Worm (Caenorhabditis elegans) whole organism, young adult: ENCODE measurements around the gene dct-1.

Source experiments
- B0336.3 ChIP-seq: fragments of 200-800 bp; sonication (Bioruptor generic); IDR thresholded peaks from 2 replicates; pipeline ENCODE4 v1.3.6; 2022; ENCODE audit warnings: missing genetic modification characterization, missing compliant biosample characterization
- C06A6.2 ChIP-seq: fragments of 200-800 bp; sonication (Bioruptor generic); conservative IDR thresholded peaks from 2 replicates; pipeline ENCODE4 v1.3.6; 2022; ENCODE audit warnings: missing genetic modification characterization, missing compliant biosample characterization
- F10E7.11 ChIP-seq: sonication (generic microtip); optimal IDR thresholded peaks from 2 replicates; lab custom pipeline; 2017; ENCODE audit warnings: mild to moderate bottlenecking, missing genetic modification characterization, moderate library complexity, missing compliant biosample characterization
- F52B5.7 ChIP-seq: sonication (generic microtip); optimal IDR thresholded peaks from 2 replicates; lab custom pipeline; 2016; ENCODE audit warnings: mild to moderate bottlenecking, missing genetic modification characterization, missing compliant biosample characterization
- F57A8.1 ChIP-seq: fragments of 200-800 bp; sonication (Bioruptor generic); optimal IDR thresholded peaks from 2 replicates; lab custom pipeline; 2018; ENCODE audit warnings: mild to moderate bottlenecking, missing genetic modification characterization, moderate library complexity, missing compliant biosample characterization
- Y53F4B.3 ChIP-seq: fragments of 200-800 bp; sonication (Bioruptor generic); IDR thresholded peaks from 2 replicates; pipeline ENCODE4 v1.3.6; 2022; ENCODE audit warnings: missing genetic modification reagents, missing genetic modification characterization, missing compliant biosample characterization
- Y53G8AR.9 ChIP-seq: fragments of 200-800 bp; sonication (Bioruptor generic); conservative IDR thresholded peaks from 2 replicates; pipeline ENCODE4 v1.3.6; 2022; ENCODE audit warnings: missing genetic modification reagents, missing genetic modification characterization, missing compliant biosample characterization
- Y67H2A.10 ChIP-seq: fragments of 200-800 bp; sonication (Bioruptor generic); conservative IDR thresholded peaks from 2 replicates; pipeline ENCODE4 v1.3.6; 2022; ENCODE audit warnings: missing genetic modification reagents, missing genetic modification characterization, missing compliant biosample characterization
- Y95B8A.8 ChIP-seq: fragments of 200-800 bp; sonication (Bioruptor generic); IDR thresholded peaks from 2 replicates; pipeline ENCODE4 v1.3.6; 2022; ENCODE audit warnings: missing genetic modification reagents, missing genetic modification characterization, missing compliant biosample characterization
- ZK185.1 ChIP-seq: sonication (generic microtip); optimal IDR thresholded peaks from 2 replicates; lab custom pipeline; 2016; ENCODE audit warnings: mild to moderate bottlenecking, missing genetic modification characterization, missing compliant biosample characterization; ENCODE audit not compliant: poor library complexity, severe bottlenecking
- atf-7 ChIP-seq: sonication (generic microtip); optimal IDR thresholded peaks from 2 replicates; lab custom pipeline; 2017; ENCODE audit warnings: mild to moderate bottlenecking, missing genetic modification characterization, missing compliant biosample characterization
- attf-5 ChIP-seq: fragments of 200-800 bp; sonication (Bioruptor generic); optimal IDR thresholded peaks from 2 replicates; lab custom pipeline; 2018; ENCODE audit warnings: mild to moderate bottlenecking, missing genetic modification characterization, missing compliant biosample characterization
- cebp-1 ChIP-seq, 2 experiments: fragments of 200-800 bp in 1 of 2; sonication (Bioruptor generic) in 1 of 2; sonication (generic microtip) in 1 of 2; IDR thresholded peaks in 1 of 2; optimal IDR thresholded peaks in 1 of 2; 2 replicates each; pipeline versions ENCODE4 v1.3.6 to Lab custom; 2017 to 2022; ENCODE audit warnings: missing compliant biosample characterization in 2 of 2, missing genetic modification characterization in 2 of 2, mild to moderate bottlenecking in 1 of 2, missing genetic modification reagents in 1 of 2, moderate library complexity in 1 of 2
- ceh-27 ChIP-seq: fragments of 200-800 bp; sonication (Bioruptor generic); optimal IDR thresholded peaks from 2 replicates; lab custom pipeline; 2018; ENCODE audit warnings: mild to moderate bottlenecking, missing genetic modification characterization, moderate library complexity, missing compliant biosample characterization
- chd-7 ChIP-seq: sonication (generic microtip); optimal IDR thresholded peaks from 2 replicates; lab custom pipeline; 2016; ENCODE audit warnings: mild to moderate bottlenecking, missing genetic modification characterization, moderate library complexity, missing compliant biosample characterization
- efl-1 ChIP-seq: fragments of 150-350 bp; optimal IDR thresholded peaks from 2 replicates; lab custom pipeline; 2014; ENCODE audit warnings: missing biosample characterization, missing genetic modification reagents, missing genetic modification characterization
- egl-18 ChIP-seq: fragments of 200-800 bp; sonication (Bioruptor generic); IDR thresholded peaks from 2 replicates; pipeline ENCODE4 v1.3.6; 2022; ENCODE audit warnings: missing genetic modification reagents, missing genetic modification characterization, missing compliant biosample characterization
- egl-44 ChIP-seq: fragments of 200-800 bp; sonication (Bioruptor generic); IDR thresholded peaks from 2 replicates; pipeline ENCODE4 v1.3.6; 2022; ENCODE audit warnings: missing genetic modification reagents, missing genetic modification characterization, missing compliant biosample characterization
- ekl-4 ChIP-seq: fragments of 200-800 bp; sonication (Bioruptor generic); IDR thresholded peaks from 2 replicates; pipeline ENCODE4 v1.3.6; 2022; ENCODE audit warnings: missing genetic modification reagents, missing genetic modification characterization, missing compliant biosample characterization
- ets-4 ChIP-seq: fragments of 200-800 bp; sonication (Bioruptor generic); optimal IDR thresholded peaks from 2 replicates; lab custom pipeline; 2018; ENCODE audit warnings: mild to moderate bottlenecking, missing genetic modification characterization, missing compliant biosample characterization
- gei-17 ChIP-seq: fragments of 200-800 bp; sonication (Bioruptor generic); optimal IDR thresholded peaks from 2 replicates; lab custom pipeline; 2018; ENCODE audit warnings: mild to moderate bottlenecking, missing genetic modification characterization, missing compliant biosample characterization
- hlh-12 ChIP-seq: sonication (generic microtip); optimal IDR thresholded peaks from 2 replicates; lab custom pipeline; 2016; ENCODE audit warnings: missing genetic modification characterization, missing compliant biosample characterization
- hlh-26 ChIP-seq: fragments of 200-800 bp; sonication (Bioruptor generic); conservative IDR thresholded peaks from 2 replicates; pipeline ENCODE4 v1.3.6; 2022; ENCODE audit warnings: missing genetic modification reagents, missing genetic modification characterization, missing compliant biosample characterization
- hmg-1.2 ChIP-seq: fragments of 200-800 bp; sonication (Bioruptor generic); IDR thresholded peaks from 2 replicates; pipeline ENCODE4 v1.3.6; 2022; ENCODE audit warnings: missing genetic modification reagents, missing genetic modification characterization, missing compliant biosample characterization
- let-526 ChIP-seq: fragments of 200-800 bp; sonication (Bioruptor generic); IDR thresholded peaks from 2 replicates; pipeline ENCODE4 v1.3.6; 2022; ENCODE audit warnings: missing genetic modification reagents, missing genetic modification characterization, missing compliant biosample characterization
- lin-26 ChIP-seq: fragments of 200-800 bp; sonication (Bioruptor generic); IDR thresholded peaks from 2 replicates; pipeline ENCODE4 v1.3.6; 2022; ENCODE audit warnings: missing genetic modification reagents, missing genetic modification characterization, missing compliant biosample characterization
- lin-35 ChIP-seq, 3 experiments: fragments of 150-350 bp in 2 of 3; sonication (generic microtip) in 1 of 3; optimal IDR thresholded peaks; 2 replicates each; lab custom pipeline; 2014 to 2018; ENCODE audit warnings: missing biosample characterization in 3 of 3, missing genetic modification characterization in 3 of 3, missing genetic modification reagents in 3 of 3
- madf-10 ChIP-seq: sonication (generic microtip); optimal IDR thresholded peaks from 2 replicates; lab custom pipeline; 2016; ENCODE audit warnings: mild to moderate bottlenecking, missing genetic modification characterization, missing compliant biosample characterization
- mcd-1 ChIP-seq: fragments of 200-800 bp; sonication (Bioruptor generic); IDR thresholded peaks from 2 replicates; pipeline ENCODE4 v1.3.6; 2022; ENCODE audit warnings: missing genetic modification reagents, missing genetic modification characterization, missing compliant biosample characterization
- nfya-1 ChIP-seq: sonication (generic microtip); optimal IDR thresholded peaks from 2 replicates; lab custom pipeline; 2017; ENCODE audit warnings: antibody characterized with exemption, missing compliant biosample characterization, missing genetic modification characterization, borderline replicate concordance; ENCODE audit not compliant: insufficient read depth
- nfyb-1 ChIP-seq: fragments of 200-800 bp; sonication (Bioruptor generic); IDR thresholded peaks from 2 replicates; pipeline ENCODE4 v1.3.6; 2022; ENCODE audit warnings: missing genetic modification reagents, missing genetic modification characterization, missing compliant biosample characterization
- nhr-120 ChIP-seq: fragments of 200-800 bp; sonication (Bioruptor generic); IDR thresholded peaks from 2 replicates; pipeline ENCODE4 v1.3.6; 2022; ENCODE audit warnings: missing genetic modification characterization, missing compliant biosample characterization
- nhr-80 ChIP-seq: sonication (generic microtip); optimal IDR thresholded peaks from 2 replicates; lab custom pipeline; 2016; ENCODE audit warnings: missing genetic modification characterization, missing compliant biosample characterization
- nhr-90 ChIP-seq: sonication (generic microtip); optimal IDR thresholded peaks from 2 replicates; lab custom pipeline; 2016; ENCODE audit warnings: missing genotype, mild to moderate bottlenecking, missing genetic modification characterization, missing compliant biosample characterization
- pbrm-1 ChIP-seq: fragments of 200-800 bp; sonication (Bioruptor generic); IDR thresholded peaks from 2 replicates; pipeline ENCODE4 v1.3.6; 2022; ENCODE audit warnings: missing genetic modification reagents, missing genetic modification characterization, missing compliant biosample characterization
- rcor-1 ChIP-seq: fragments of 200-800 bp; sonication (Bioruptor generic); IDR thresholded peaks from 2 replicates; pipeline ENCODE4 v1.3.6; 2022; ENCODE audit warnings: missing genetic modification reagents, missing genetic modification characterization, missing compliant biosample characterization
- repo-1 ChIP-seq: sonication (generic microtip); optimal IDR thresholded peaks from 2 replicates; lab custom pipeline; 2017; ENCODE audit warnings: mild to moderate bottlenecking, missing genetic modification characterization, missing compliant biosample characterization
- sdz-38 ChIP-seq: sonication (generic microtip); optimal IDR thresholded peaks from 2 replicates; lab custom pipeline; 2016; ENCODE audit warnings: missing genotype, missing genetic modification characterization, missing compliant biosample characterization
- snpc-1.3 ChIP-seq: sonication (generic microtip); optimal IDR thresholded peaks from 2 replicates; lab custom pipeline; 2017; ENCODE audit warnings: missing genetic modification characterization, mild to moderate bottlenecking, missing compliant biosample characterization, antibody characterized with exemption, moderate library complexity, missing genotype, missing genetic modification reagents; ENCODE audit not compliant: insufficient read depth
- snpc-4 ChIP-seq, 5 experiments: fragments of 150-350 bp in 1 of 5; sonication (generic microtip) in 4 of 5; optimal IDR thresholded peaks; 2 replicates each; lab custom pipeline; 2014 to 2018; ENCODE audit warnings: missing genetic modification characterization in 5 of 5, missing biosample characterization in 3 of 5, antibody characterized with exemption in 2 of 5, mild to moderate bottlenecking in 2 of 5, missing compliant biosample characterization in 2 of 5, missing genotype in 2 of 5, moderate library complexity in 2 of 5, missing genetic modification reagents in 1 of 5
- sptf-2 ChIP-seq: fragments of 200-800 bp; sonication (Bioruptor generic); optimal IDR thresholded peaks from 2 replicates; lab custom pipeline; 2018; ENCODE audit warnings: mild to moderate bottlenecking, missing genetic modification characterization, missing compliant biosample characterization
- tlf-1 ChIP-seq: fragments of 200-800 bp; sonication (Bioruptor generic); optimal IDR thresholded peaks from 2 replicates; lab custom pipeline; 2018; ENCODE audit warnings: mild to moderate bottlenecking, missing genetic modification characterization, missing compliant biosample characterization
- unc-130 ChIP-seq: sonication (generic microtip); optimal IDR thresholded peaks from 2 replicates; lab custom pipeline; 2016; ENCODE audit warnings: missing genetic modification reagents, missing genetic modification characterization, missing compliant biosample characterization
- zim-3 ChIP-seq: sonication (generic microtip); optimal IDR thresholded peaks from 2 replicates; lab custom pipeline; 2017; ENCODE audit warnings: mild to moderate bottlenecking, missing genetic modification characterization, moderate library complexity, missing compliant biosample characterization
- ztf-18 ChIP-seq: sonication (generic microtip); optimal IDR thresholded peaks from 2 replicates; lab custom pipeline; 2016; ENCODE audit warnings: missing genotype, mild to moderate bottlenecking, missing genetic modification characterization, missing compliant biosample characterization
- ztf-22 ChIP-seq: fragments of 200-800 bp; sonication (Bioruptor generic); optimal IDR thresholded peaks from 2 replicates; lab custom pipeline; 2018; ENCODE audit warnings: mild to moderate bottlenecking, missing genetic modification characterization, moderate library complexity, missing compliant biosample characterization
- ztf-25 ChIP-seq: fragments of 200-800 bp; sonication (Bioruptor generic); IDR thresholded peaks from 2 replicates; pipeline ENCODE4 v1.3.6; 2022; ENCODE audit warnings: missing genetic modification reagents, missing genetic modification characterization, missing compliant biosample characterization

Gene dct-1

DNA sequence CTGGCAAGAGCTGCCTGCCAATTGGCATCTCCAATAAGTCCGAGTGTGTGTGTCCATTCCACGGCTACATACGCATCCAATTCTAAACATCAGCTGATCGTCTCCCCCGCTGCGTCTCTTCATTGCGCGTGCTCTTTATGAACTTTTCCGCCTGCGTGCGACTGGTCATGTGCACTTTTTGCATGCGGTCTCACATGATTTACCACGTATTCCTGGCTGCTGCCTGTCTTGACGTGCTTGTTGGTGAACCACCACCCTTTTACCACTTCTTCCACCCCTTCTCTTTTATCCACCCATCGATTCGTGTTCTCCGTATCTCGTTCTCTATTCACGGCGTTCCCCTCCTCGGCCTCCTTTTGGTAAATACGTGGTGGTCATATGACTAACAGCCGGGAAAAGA lies 2.6 kb upstream of the dct-1 start:
- peak; percentile 77; the same call in 1 of the 2 replicates for TF ChIP-seq rcor-1 (GFP tag; lab: Robert Waterston, UW)
- TF ChIP-seq F52B5.7 (tag; lab: Kevin White, UChicago), result peak; percentile 51
- peak; percentile 48 for TF ChIP-seq nhr-90 (tag; lab: Kevin White, UChicago)
- TF ChIP-seq nfyb-1 (GFP tag; lab: Robert Waterston, UW), result peak; percentile 91
- peak; percentile 45 for TF ChIP-seq repo-1 (tag; lab: Kevin White, UChicago)
- peak; percentile 29 for TF ChIP-seq tlf-1 (GFP tag; lab: Kevin White, UChicago)
- TF ChIP-seq atf-7 (tag; lab: Kevin White, UChicago), result peak; percentile 89
- TF ChIP-seq pbrm-1 (GFP tag; lab: Robert Waterston, UW), result peak; percentile 74
- no peak for TF ChIP-seq snpc-4 (GFP tag; optimal IDR thresholded peaks at IDR 0.05; lab: Kevin White, UChicago)
- TF ChIP-seq snpc-4 (tag; optimal IDR thresholded peaks at IDR 0.05; lab: Kevin White, UChicago), result peak in 1 of 4 experiments; percentile 61
- TF ChIP-seq unc-130 (GFP tag; lab: Kevin White, UChicago), result no peak
- TF ChIP-seq F10E7.11 (tag; lab: Kevin White, UChicago), result no peak
- peak; percentile 83 for TF ChIP-seq attf-5 (GFP tag; lab: Kevin White, UChicago)
- TF ChIP-seq lin-35 (GFP tag; optimal IDR thresholded peaks at IDR 0.05; lab: Kevin White, UChicago), result peak in 1 of 3 experiments; percentile 29
- TF ChIP-seq ets-4 (GFP tag; lab: Kevin White, UChicago), result peak; percentile 56
- TF ChIP-seq Y53F4B.3 (GFP tag; lab: Robert Waterston, UW), result no peak
- TF ChIP-seq chd-7, result peak; percentile 91
- TF ChIP-seq snpc-1.3 (tag; lab: Kevin White, UChicago), result no peak
- peak; percentile 64 for TF ChIP-seq nhr-80
- peak; percentile 72; the same call in 1 of the 2 replicates for TF ChIP-seq lin-26
- no peak for TF ChIP-seq zim-3 (tag; lab: Kevin White, UChicago)
- TF ChIP-seq sptf-2 (GFP tag; lab: Kevin White, UChicago), result no peak
- TF ChIP-seq ekl-4, result peak; percentile 88
- 0 out of 2 replicates have a peak, but pooled peaks have one; percentile 49 for TF ChIP-seq Y53G8AR.9 (GFP tag; lab: Robert Waterston, UW)
- peak; percentile 57 for TF ChIP-seq ztf-22 (GFP tag; lab: Kevin White, UChicago)
- TF ChIP-seq C06A6.2, result peak; percentile 71; the same call in 1 of the 2 replicates
- no peak for TF ChIP-seq cebp-1 (GFP tag; IDR thresholded peaks at IDR 0.05; lab: Robert Waterston, UW)
- TF ChIP-seq cebp-1 (tag; optimal IDR thresholded peaks at IDR 0.05; lab: Kevin White, UChicago), result peak; percentile 89
- no peak for TF ChIP-seq F57A8.1
- peak; percentile 80 for TF ChIP-seq ceh-27
- TF ChIP-seq madf-10 (tag; lab: Kevin White, UChicago), result peak; percentile 59
- peak; percentile 45 for TF ChIP-seq gei-17 (GFP tag; lab: Kevin White, UChicago)
- TF ChIP-seq mcd-1 (GFP tag; lab: Robert Waterston, UW), result peak; percentile 46
- TF ChIP-seq ztf-18, result peak; percentile 42
- peak; percentile 72; the same call in 1 of the 2 replicates for TF ChIP-seq egl-18 (GFP tag; lab: Robert Waterston, UW)
- TF ChIP-seq efl-1, result no peak
- no peak for TF ChIP-seq nhr-120
- no peak for TF ChIP-seq sdz-38 (tag; lab: Kevin White, UChicago)
- peak; percentile 34 for TF ChIP-seq ZK185.1 (tag; lab: Kevin White, UChicago)
- peak; percentile 79 for TF ChIP-seq let-526 (GFP tag; lab: Robert Waterston, UW)
- no peak for TF ChIP-seq hlh-12 (tag; lab: Kevin White, UChicago)
- peak; percentile 95 for TF ChIP-seq hmg-1.2
- TF ChIP-seq Y67H2A.10 (GFP tag; lab: Robert Waterston, UW), result peak; percentile 74; the same call in 1 of the 2 replicates
- peak; percentile 80; the same call in 1 of the 2 replicates for TF ChIP-seq B0336.3 (GFP tag; lab: Robert Waterston, UW)
- TF ChIP-seq nfya-1 (tag; lab: Kevin White, UChicago), result no peak
- TF ChIP-seq hlh-26 (GFP tag; lab: Robert Waterston, UW), result no peak
- peak; percentile 84 for TF ChIP-seq egl-44 (GFP tag; lab: Robert Waterston, UW)
- no peak for TF ChIP-seq ztf-25 (GFP tag; lab: Robert Waterston, UW)
- no peak for TF ChIP-seq Y95B8A.8
